Worm (Caenorhabditis elegans) whole organism, L4 larva: Measurements from ENCODE around the gene srd-40.

Experiments
- D1046.2 ChIP-seq: fragments of 200-800 bp; sonication (Bioruptor generic); IDR thresholded peaks from 2 replicates; pipeline ENCODE4 v1.3.6; 2022; ENCODE audit warnings: missing genetic modification characterization, missing compliant biosample characterization
- F10B5.3 ChIP-seq: sonication (generic microtip); optimal IDR thresholded peaks from 2 replicates; lab custom pipeline; 2016; ENCODE audit warnings: mild to moderate bottlenecking, missing genetic modification characterization, missing compliant biosample characterization
- R02D3.7 ChIP-seq: fragments of 150-350 bp; sonication (generic microtip); optimal IDR thresholded peaks from 3 replicates; lab custom pipeline; 2014; ENCODE audit warnings: missing biosample characterization, missing genetic modification characterization
- T26A8.4 ChIP-seq: fragments of 200-800 bp; sonication (Bioruptor generic); IDR thresholded peaks from 2 replicates; pipeline ENCODE4 v1.3.6; 2022; ENCODE audit warnings: missing genetic modification characterization, missing compliant biosample characterization
- ZK337.2 ChIP-seq: fragments of 200-800 bp; sonication (Bioruptor generic); IDR thresholded peaks from 2 replicates; pipeline ENCODE4 v1.3.6; 2022; ENCODE audit warnings: missing genetic modification reagents, missing genetic modification characterization, missing compliant biosample characterization
- ama-1 ChIP-seq: fragments of 150-350 bp; optimal IDR thresholded peaks from 2 replicates; lab custom pipeline; 2014; ENCODE audit warnings: inconsistent platforms, mixed read lengths
- attf-4 ChIP-seq: sonication (generic microtip); optimal IDR thresholded peaks from 3 replicates; lab custom pipeline; 2017; ENCODE audit warnings: missing biosample characterization, missing genetic modification characterization
- ceh-44 ChIP-seq: fragments of 200-800 bp; sonication (Bioruptor generic); IDR thresholded peaks from 2 replicates; pipeline ENCODE4 v1.3.6; 2022; ENCODE audit warnings: missing genetic modification reagents, missing genetic modification characterization, missing compliant biosample characterization
- ces-1 ChIP-seq: fragments of 150-350 bp; sonication (generic microtip); optimal IDR thresholded peaks from 4 replicates; lab custom pipeline; 2014; ENCODE audit warnings: missing biosample characterization, missing genetic modification reagents, missing genetic modification characterization
- ctbp-1 ChIP-seq: fragments of 200-800 bp; sonication (Bioruptor generic); IDR thresholded peaks from 2 replicates; pipeline ENCODE4 v1.3.6; 2022; ENCODE audit warnings: missing genetic modification reagents, missing genetic modification characterization, missing compliant biosample characterization
- daf-16 ChIP-seq, 3 experiments: sonication (generic microtip); optimal IDR thresholded peaks; 2 replicates each; lab custom pipeline; 2016 to 2017; ENCODE audit warnings: missing genetic modification characterization in 3 of 3, missing genetic modification reagents in 3 of 3, mild to moderate bottlenecking in 2 of 3, missing compliant biosample characterization in 2 of 3, missing biosample characterization in 1 of 3, moderate library complexity in 1 of 3
- daf-19 ChIP-seq: fragments of 200-800 bp; sonication (Bioruptor generic); conservative IDR thresholded peaks from 2 replicates; pipeline ENCODE4 v1.3.6; 2022; ENCODE audit warnings: missing genetic modification characterization, missing compliant biosample characterization
- daf-8 ChIP-seq: fragments of 200-800 bp; sonication (Bioruptor generic); IDR thresholded peaks from 2 replicates; pipeline ENCODE4 v1.3.6; 2022; ENCODE audit warnings: missing genetic modification characterization, missing compliant biosample characterization
- dmd-6 ChIP-seq: fragments of 200-800 bp; sonication (Bioruptor generic); IDR thresholded peaks from 2 replicates; pipeline ENCODE4 v1.3.6; 2022; ENCODE audit warnings: missing genetic modification reagents, missing genetic modification characterization, missing compliant biosample characterization
- egl-43 ChIP-seq: fragments of 200-800 bp; sonication (Bioruptor generic); IDR thresholded peaks from 2 replicates; pipeline ENCODE4 v1.3.6; 2022; ENCODE audit warnings: missing genetic modification reagents, missing genetic modification characterization, missing compliant biosample characterization
- fkh-10 ChIP-seq: fragments of 150-350 bp; optimal IDR thresholded peaks from 2 replicates; lab custom pipeline; 2014; ENCODE audit warnings: missing biosample characterization, missing genetic modification reagents, missing genetic modification characterization
- gei-8 ChIP-seq: fragments of 200-800 bp; sonication (Bioruptor generic); optimal IDR thresholded peaks from 2 replicates; lab custom pipeline; 2018; ENCODE audit warnings: mild to moderate bottlenecking, missing genetic modification characterization, missing compliant biosample characterization
- hlh-11 ChIP-seq: fragments of 200-800 bp; sonication (Bioruptor generic); optimal IDR thresholded peaks from 2 replicates; lab custom pipeline; 2018; ENCODE audit warnings: mild to moderate bottlenecking, missing genetic modification characterization, missing compliant biosample characterization
- hlh-30 ChIP-seq: sonication (generic microtip); optimal IDR thresholded peaks from 2 replicates; lab custom pipeline; 2017; ENCODE audit warnings: antibody characterized with exemption, mild to moderate bottlenecking, missing genetic modification characterization, missing compliant biosample characterization; ENCODE audit not compliant: insufficient read depth
- lim-7 ChIP-seq: fragments of 200-800 bp; sonication (Bioruptor generic); IDR thresholded peaks from 2 replicates; pipeline ENCODE4 v1.3.6; 2022; ENCODE audit warnings: missing genetic modification characterization, missing compliant biosample characterization
- lin-38 ChIP-seq: fragments of 200-800 bp; sonication (Bioruptor generic); IDR thresholded peaks from 2 replicates; pipeline ENCODE4 v1.3.6; 2022; ENCODE audit warnings: missing genetic modification reagents, missing genetic modification characterization, missing compliant biosample characterization
- mdt-29 ChIP-seq: fragments of 200-800 bp; sonication (Bioruptor generic); IDR thresholded peaks from 2 replicates; pipeline ENCODE4 v1.3.6; 2022; ENCODE audit warnings: missing genetic modification reagents, missing genetic modification characterization, missing compliant biosample characterization
- mxl-2 ChIP-seq: fragments of 200-800 bp; sonication (Bioruptor generic); conservative IDR thresholded peaks from 2 replicates; pipeline ENCODE4 v1.3.6; 2022; ENCODE audit warnings: missing genetic modification reagents, missing genetic modification characterization, missing compliant biosample characterization
- mxl-3 ChIP-seq: fragments of 200-800 bp; sonication (Bioruptor generic); optimal IDR thresholded peaks from 2 replicates; lab custom pipeline; 2018; ENCODE audit warnings: mild to moderate bottlenecking, missing genetic modification characterization, missing compliant biosample characterization
- nhr-102 ChIP-seq: sonication (generic microtip); optimal IDR thresholded peaks from 2 replicates; lab custom pipeline; 2016; ENCODE audit warnings: mild to moderate bottlenecking, missing genetic modification characterization, moderate library complexity, missing compliant biosample characterization
- nhr-25 ChIP-seq: sonication (generic microtip); optimal IDR thresholded peaks from 2 replicates; lab custom pipeline; 2017; ENCODE audit warnings: missing genetic modification characterization, mild to moderate bottlenecking, missing compliant biosample characterization, antibody characterized with exemption, moderate library complexity, borderline replicate concordance; ENCODE audit not compliant: insufficient read depth
- nhr-28 ChIP-seq: fragments of 150-350 bp; optimal IDR thresholded peaks from 2 replicates; lab custom pipeline; 2014; ENCODE audit warnings: missing biosample characterization, missing genetic modification characterization
- nhr-42 ChIP-seq: fragments of 200-800 bp; sonication (Bioruptor generic); IDR thresholded peaks from 2 replicates; pipeline ENCODE4 v1.3.6; 2022; ENCODE audit warnings: missing genetic modification characterization, missing compliant biosample characterization
- nhr-77 ChIP-seq: fragments of 150-350 bp; optimal IDR thresholded peaks from 2 replicates; lab custom pipeline; 2014; ENCODE audit warnings: missing biosample characterization, missing genetic modification characterization
- pha-4 ChIP-seq, 2 experiments: fragments of 150-350 bp in 1 of 2; fragments of 200-800 bp in 1 of 2; sonication (Bioruptor generic) in 1 of 2; IDR thresholded peaks in 1 of 2; optimal IDR thresholded peaks in 1 of 2; 2 replicates each; pipeline versions ENCODE4 v1.3.6 to Lab custom; 2014 to 2022; ENCODE audit warnings: missing genetic modification characterization in 2 of 2, missing genetic modification reagents in 2 of 2, missing biosample characterization in 1 of 2, missing compliant biosample characterization in 1 of 2
- pqm-1 ChIP-seq: sonication (generic microtip); optimal IDR thresholded peaks from 2 replicates; lab custom pipeline; 2017; ENCODE audit warnings: missing biosample characterization, missing genetic modification characterization
- rbr-2 ChIP-seq: sonication (generic microtip); optimal IDR thresholded peaks from 2 replicates; lab custom pipeline; 2016; ENCODE audit warnings: missing genotype, missing genetic modification characterization, missing compliant biosample characterization
- set-16 ChIP-seq: fragments of 200-800 bp; sonication (Bioruptor generic); IDR thresholded peaks from 2 replicates; pipeline ENCODE4 v1.3.6; 2022; ENCODE audit warnings: missing genetic modification reagents, missing genetic modification characterization, missing compliant biosample characterization
- skn-1 ChIP-seq: fragments of 150-350 bp; optimal IDR thresholded peaks from 2 replicates; lab custom pipeline; 2014; ENCODE audit warnings: missing biosample characterization, missing genetic modification characterization
- snpc-4 ChIP-seq: fragments of 150-350 bp; optimal IDR thresholded peaks from 2 replicates; lab custom pipeline; 2014; ENCODE audit warnings: missing biosample characterization, missing genetic modification characterization
- tag-97 ChIP-seq: fragments of 200-800 bp; sonication (Bioruptor generic); IDR thresholded peaks from 2 replicates; pipeline ENCODE4 v1.3.6; 2022; ENCODE audit warnings: missing genetic modification characterization, missing compliant biosample characterization
- unc-39 ChIP-seq: sonication (generic microtip); optimal IDR thresholded peaks from 2 replicates; lab custom pipeline; 2017; ENCODE audit warnings: missing biosample characterization, missing genetic modification characterization
- unc-62 ChIP-seq, 3 experiments: fragments of 150-350 bp in 1 of 3; sonication (generic microtip); optimal IDR thresholded peaks in 2 of 3; peaks in 1 of 3; 1 replicate in 1 of 3; 2 replicates in 2 of 3; lab custom pipeline; 2014 to 2017; ENCODE audit warnings: missing biosample characterization in 3 of 3, missing genetic modification characterization in 3 of 3, missing genetic modification reagents in 3 of 3, missing genotype in 1 of 3
- zfp-2 ChIP-seq: sonication (generic microtip); optimal IDR thresholded peaks from 2 replicates; lab custom pipeline; 2016; ENCODE audit warnings: mild to moderate bottlenecking, missing genetic modification characterization, missing compliant biosample characterization
- zfp-3 ChIP-seq: fragments of 200-800 bp; sonication (Bioruptor generic); conservative IDR thresholded peaks from 2 replicates; pipeline ENCODE4 v1.3.6; 2022; ENCODE audit warnings: missing genetic modification reagents, missing genetic modification characterization, missing compliant biosample characterization
- ztf-11 ChIP-seq: fragments of 150-350 bp; optimal IDR thresholded peaks from 2 replicates; lab custom pipeline; 2014; ENCODE audit warnings: missing biosample characterization, missing genetic modification characterization
- ztf-7 ChIP-seq: fragments of 150-350 bp; optimal IDR thresholded peaks from 2 replicates; lab custom pipeline; 2014; ENCODE audit warnings: missing biosample characterization, missing genetic modification characterization

The srd-40 gene

ce11 chrX:12347822-12348221 is 24.3 kb downstream of the srd-40 start (continued):
- 0 out of 2 replicates have a peak, but pooled peaks have one; percentile 53 for TF ChIP-seq zfp-3 (GFP tag; lab: Robert Waterston, UW)
- no peak for TF ChIP-seq ztf-11
- TF ChIP-seq snpc-4: no peak
- TF ChIP-seq mdt-29 (GFP tag; lab: Robert Waterston, UW): no peak
- TF ChIP-seq zfp-2 (tag; lab: Kevin White, UChicago): no peak
- peak; percentile 50 for TF ChIP-seq T26A8.4 (GFP tag; lab: Robert Waterston, UW)
- TF ChIP-seq ZK337.2 (GFP tag; lab: Robert Waterston, UW): 0 out of 2 replicates have a peak, but pooled peaks have one; percentile 51
- no peak for TF ChIP-seq unc-62 (GFP tag; optimal IDR thresholded peaks at IDR 0.05 in 1 of 2; lab: Kevin White, UChicago)
- no peak for TF ChIP-seq unc-62 (tag; optimal IDR thresholded peaks at IDR 0.05; lab: Kevin White, UChicago)
- TF ChIP-seq nhr-42 (GFP tag; lab: Robert Waterston, UW): no peak
- TF ChIP-seq egl-43 (GFP tag; lab: Robert Waterston, UW): no peak; the same call in none of the 2 replicates
- no peak for TF ChIP-seq nhr-77 (tag; lab: Kevin White, UChicago)
- peak; percentile 54 for TF ChIP-seq dmd-6
- no peak for TF ChIP-seq ama-1
- TF ChIP-seq mxl-2 (GFP tag; lab: Robert Waterston, UW): no peak
- peak; percentile 51 for TF ChIP-seq hlh-11 (tag; lab: Kevin White, UChicago)
- no peak for TF ChIP-seq daf-8 (GFP tag; lab: Robert Waterston, UW)
- TF ChIP-seq ztf-7 (tag; lab: Kevin White, UChicago): peak; percentile 28
- peak; percentile 85 for TF ChIP-seq lim-7 (GFP tag; lab: Robert Waterston, UW)
- TF ChIP-seq rbr-2: peak; percentile 28
- no peak for TF ChIP-seq daf-19 (GFP tag; lab: Robert Waterston, UW)
- TF ChIP-seq mxl-3: peak; percentile 53
- TF ChIP-seq lin-38 (GFP tag; lab: Robert Waterston, UW): no peak
- no peak for TF ChIP-seq nhr-25 (tag; lab: Kevin White, UChicago)
- TF ChIP-seq, all 104 proteins: peak for 35

- TF ChIP-seq unc-62 (GFP tag; optimal IDR thresholded peaks at IDR 0.05 in 1 of 2; lab: Kevin White, UChicago) (peak in 1 of 2 experiments; percentile 74), unc-62 (tag; optimal IDR thresholded peaks at IDR 0.05; lab: Kevin White, UChicago) (no peak), D1046.2 (GFP tag; lab: Robert Waterston, UW) (no peak), daf-19 (GFP tag; lab: Robert Waterston, UW) (no peak), set-16 (GFP tag; lab: Robert Waterston, UW) (no peak)
- TF ChIP-seq, all 104 proteins: peak for 1
Observed at ce11 chrX:12348329-12348728, 24.8 kb downstream of the srd-40 start, which contains the start of gene F42F12.14. F42F12.14 (plus strand) TSS chrX:12348629.

- TF ChIP-seq rbr-2 (no peak), fkh-10 (no peak), zfp-2 (tag; lab: Kevin White, UChicago) (no peak), unc-39 (tag; lab: Kevin White, UChicago) (no peak), skn-1 (tag; lab: Kevin White, UChicago) (no peak), pqm-1 (tag; lab: Kevin White, UChicago) (no peak), R02D3.7 (tag; lab: Kevin White, UChicago) (no peak), pha-4 (GFP tag; IDR thresholded peaks at IDR 0.05; lab: Robert Waterston, UW) (no peak), pha-4 (tag; optimal IDR thresholded peaks at IDR 0.05; lab: Kevin White, UChicago) (no peak), ces-1 (no peak), dmd-6 (peak; percentile 20; the same call in 1 of the 2 replicates), set-16 (GFP tag; lab: Robert Waterston, UW) (no peak), nhr-28 (tag; lab: Kevin White, UChicago) (peak; percentile 21), nhr-25 (tag; lab: Kevin White, UChicago) (no peak), ceh-44 (GFP tag; lab: Robert Waterston, UW) (no peak), hlh-30 (tag; lab: Kevin White, UChicago) (peak; percentile 10), daf-16 (GFP tag; optimal IDR thresholded peaks at IDR 0.05; lab: Kevin White, UChicago) (no peak), daf-16 (tag; optimal IDR thresholded peaks at IDR 0.05; lab: Kevin White, UChicago) (peak; percentile 87), nhr-102 (tag; lab: Kevin White, UChicago) (no peak), ctbp-1 (no peak), tag-97 (no peak), daf-8 (GFP tag; lab: Robert Waterston, UW) (no peak), hlh-11 (tag; lab: Kevin White, UChicago) (peak; percentile 30), nhr-42 (GFP tag; lab: Robert Waterston, UW) (no peak), F10B5.3 (tag; lab: Kevin White, UChicago) (no peak), attf-4 (tag; lab: Kevin White, UChicago) (no peak), gei-8 (no peak)
Observed at ce11 chrX:12350207-12350606, 26.7 kb downstream of the srd-40 start, which contains the start of gene F42F12.3. F42F12.3 (plus strand) TSS chrX:12350578.
